Fruit fly (Drosophila melanogaster): ENCODE results near the gene CG2211.
A peak's percentile ranks its signal among the peaks of the same experiment; 100 is the strongest.

CG2211 gene

dm6 chr3L:1370939-1371338 lies 35.8 kb upstream of the CG2211 start (continued):
- TF ChIP-seq Met (GFP tag; optimal IDR thresholded peaks at IDR 0.05) (peak; percentile 20), CG7368 (GFP tag; optimal IDR thresholded peaks at IDR 0.05) (no peak), CG6808 (GFP tag; optimal IDR thresholded peaks at IDR 0.05) (no peak), CG6163 (GFP tag; IDR thresholded peaks at IDR 0.05) (peak; percentile 68; the same call in 2 of the 3 replicates), CG15336 (GFP tag; IDR thresholded peaks at IDR 0.05) (peak; percentile 82), Sox14 (GFP tag; optimal IDR thresholded peaks at IDR 0.05) (peak; percentile 34), Eip93F (GFP tag; optimal IDR thresholded peaks at IDR 0.05) (no peak), eg (GFP tag; IDR thresholded peaks at IDR 0.05) (peak; percentile 75), Smox (GFP tag; optimal IDR thresholded peaks at IDR 0.05) (peak; percentile 17), CG11762 (GFP tag; optimal IDR thresholded peaks at IDR 0.05; ENCODE audit: insufficient read depth) (no peak), dac (GFP tag; optimal IDR thresholded peaks at IDR 0.05) (peak; percentile 18), pdm3 (GFP tag; optimal IDR thresholded peaks at IDR 0.05) (peak; percentile 51), Lpt (GFP tag; optimal IDR thresholded peaks at IDR 0.05) (peak; percentile 19), spab (GFP tag; optimal IDR thresholded peaks at IDR 0.05) (no peak), CG1621 (tag; optimal IDR thresholded peaks at IDR 0.05) (peak; percentile 8)

dm6 chr3L:1370099-1370678 lies 35.0 kb upstream of the CG2211 start, which contains the start of gene ru:
TSS of gene ru (plus strand) at chr3L:1370628.
- TF ChIP-seq ss (GFP tag; optimal IDR thresholded peaks at IDR 0.05), result peak; percentile 36 to 59
- peak; percentile 40 for TF ChIP-seq Eip78C (GFP tag)
- no peak for TF ChIP-seq fkh (GFP tag; optimal IDR thresholded peaks at IDR 0.05)

- peak; percentile 89 for TF ChIP-seq Hr39 (GFP tag; optimal IDR thresholded peaks at IDR 0.05)
- peak; percentile 71 for TF ChIP-seq Sox15 (GFP tag; optimal IDR thresholded peaks at IDR 0.05)
- no peak for TF ChIP-seq Eip93F (GFP tag; optimal IDR thresholded peaks at IDR 0.05)
- peak; percentile 47 for TF ChIP-seq CG15336 (GFP tag; IDR thresholded peaks at IDR 0.05)
- TF ChIP-seq Sox102F (GFP tag; optimal IDR thresholded peaks at IDR 0.05), result peak; percentile 38
- peak; percentile 71 for TF ChIP-seq Smox (GFP tag; optimal IDR thresholded peaks at IDR 0.05)
- TF ChIP-seq CG9139 (GFP tag; optimal IDR thresholded peaks at IDR 0.05), result peak; percentile 2
- peak; percentile 83 for TF ChIP-seq esn (GFP tag; optimal IDR thresholded peaks at IDR 0.05)
- TF ChIP-seq CG6163 (GFP tag; IDR thresholded peaks at IDR 0.05), result peak; percentile 88
- TF ChIP-seq CG3919 (GFP tag; optimal IDR thresholded peaks at IDR 0.05), result peak; percentile 68
- no peak for TF ChIP-seq CG6276 (GFP tag; optimal IDR thresholded peaks at IDR 0.05)
- peak; percentile 83 for TF ChIP-seq Met (GFP tag; optimal IDR thresholded peaks at IDR 0.05)
- no peak for TF ChIP-seq Gug (GFP tag; IDR thresholded peaks at IDR 0.05)
- peak; percentile 62 for TF ChIP-seq Sox14 (GFP tag; optimal IDR thresholded peaks at IDR 0.05)
- TF ChIP-seq Hr38 (GFP tag; optimal IDR thresholded peaks at IDR 0.05), result no peak
- TF ChIP-seq ss (GFP tag; optimal IDR thresholded peaks at IDR 0.05), result peak in 1 of 2 experiments; percentile 49
- TF ChIP-seq CG8119 (GFP tag; IDR thresholded peaks at IDR 0.05), result peak; percentile 33; the same call in 2 of the 3 replicates
- peak; percentile 68 for TF ChIP-seq CG11902 (GFP tag; optimal IDR thresholded peaks at IDR 0.05)
- TF ChIP-seq CG34406 (GFP tag; optimal IDR thresholded peaks at IDR 0.05), result peak; percentile 77
- peak; percentile 75 for TF ChIP-seq acj6 (GFP tag; optimal IDR thresholded peaks at IDR 0.05)
- TF ChIP-seq CG16779 (tag; optimal IDR thresholded peaks at IDR 0.05), result no peak
- TF ChIP-seq CG6854 (GFP tag; optimal IDR thresholded peaks at IDR 0.05), result peak; percentile 2
- TF ChIP-seq spab (GFP tag; optimal IDR thresholded peaks at IDR 0.05), result peak; percentile 21
- peak; percentile 53 for TF ChIP-seq CG10631 (GFP tag; optimal IDR thresholded peaks at IDR 0.05)
- peak; percentile 34 for TF ChIP-seq CG11762 (GFP tag; optimal IDR thresholded peaks at IDR 0.05; ENCODE audit: insufficient read depth)
- TF ChIP-seq OdsH (GFP tag; optimal IDR thresholded peaks at IDR 0.05), result peak; percentile 73
- peak; percentile 58 for TF ChIP-seq net (GFP tag; optimal IDR thresholded peaks at IDR 0.05)
- peak; percentile 89 for TF ChIP-seq CG31627 (GFP tag; optimal IDR thresholded peaks at IDR 0.05)
- peak; percentile 74 for TF ChIP-seq CG8632 (GFP tag; optimal IDR thresholded peaks at IDR 0.05)
- TF ChIP-seq lz (GFP tag; optimal IDR thresholded peaks at IDR 0.05), result peak; percentile 76
- peak; percentile 72 for TF ChIP-seq CG8319 (GFP tag; optimal IDR thresholded peaks at IDR 0.05)
- TF ChIP-seq svp (GFP tag), result peak; percentile 95
- peak; percentile 61 for TF ChIP-seq CG7368 (GFP tag; optimal IDR thresholded peaks at IDR 0.05)
- TF ChIP-seq CG3032 (tag; optimal IDR thresholded peaks at IDR 0.05), result peak; percentile 55
- no peak for TF ChIP-seq fd85E (GFP tag; optimal IDR thresholded peaks at IDR 0.05)
- TF ChIP-seq CG1621 (tag; optimal IDR thresholded peaks at IDR 0.05), result peak; percentile 1
- TF ChIP-seq CG11294 (GFP tag; IDR thresholded peaks at IDR 0.05), result peak; percentile 43; the same call in 1 of the 2 replicates
- TF ChIP-seq eg (GFP tag; IDR thresholded peaks at IDR 0.05), result peak; percentile 35; the same call in 1 of the 3 replicates
- no peak for TF ChIP-seq dac (GFP tag; optimal IDR thresholded peaks at IDR 0.05)
- TF ChIP-seq CG6792 (GFP tag; optimal IDR thresholded peaks at IDR 0.05), result peak; percentile 74
- peak; percentile 61 for TF ChIP-seq fkh (GFP tag; optimal IDR thresholded peaks at IDR 0.05)
Measured at dm6 chr3L:1368201-1368617, 33.0 kb upstream of the CG2211 start.

All from whole organism, prepupa.